Fruit fly (Drosophila melanogaster): ENCODE data around the gene Dhod.

The Dhod gene

DNA sequence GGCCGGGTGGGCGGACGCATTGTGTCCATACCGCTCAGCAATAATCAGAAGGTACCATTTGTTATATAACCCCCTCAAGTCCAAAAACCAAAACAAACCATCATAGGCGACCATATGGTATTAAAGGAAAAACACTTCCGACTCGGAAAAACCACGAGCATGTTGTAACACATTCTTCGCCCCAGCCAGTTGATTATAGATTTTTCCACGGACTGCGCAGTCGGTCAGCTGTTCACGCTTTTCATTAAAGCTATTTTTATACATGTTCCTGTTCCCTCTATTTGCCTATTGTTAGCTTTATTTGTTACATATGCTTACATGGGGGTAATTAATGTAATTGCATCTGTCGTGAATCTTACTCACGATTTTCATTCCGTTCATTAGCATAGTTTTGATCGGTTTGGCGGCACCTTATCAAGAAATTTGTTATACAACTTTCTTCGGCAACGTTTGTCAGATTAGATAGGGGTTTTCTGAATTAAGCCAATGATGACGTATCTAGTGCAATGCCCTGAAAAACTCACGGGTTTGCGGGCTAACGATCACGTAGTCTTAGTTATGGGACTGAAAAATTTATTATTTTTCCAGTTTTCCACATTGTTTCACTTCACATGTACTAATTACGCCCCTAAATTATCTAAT is 12.1 kb upstream of the Dhod start:
- TF ChIP-seq Lpt (GFP tag; optimal IDR thresholded peaks at IDR 0.05) (no peak), CG6163 (GFP tag; IDR thresholded peaks at IDR 0.05) (no peak), spab (GFP tag; optimal IDR thresholded peaks at IDR 0.05) (no peak), Sox14 (GFP tag; optimal IDR thresholded peaks at IDR 0.05) (no peak), CG1621 (tag; optimal IDR thresholded peaks at IDR 0.05) (no peak), Smox (GFP tag; optimal IDR thresholded peaks at IDR 0.05) (no peak), vri (GFP tag; optimal IDR thresholded peaks at IDR 0.05) (peak; percentile 84), Eip93F (GFP tag; optimal IDR thresholded peaks at IDR 0.05) (no peak)

DNA sequence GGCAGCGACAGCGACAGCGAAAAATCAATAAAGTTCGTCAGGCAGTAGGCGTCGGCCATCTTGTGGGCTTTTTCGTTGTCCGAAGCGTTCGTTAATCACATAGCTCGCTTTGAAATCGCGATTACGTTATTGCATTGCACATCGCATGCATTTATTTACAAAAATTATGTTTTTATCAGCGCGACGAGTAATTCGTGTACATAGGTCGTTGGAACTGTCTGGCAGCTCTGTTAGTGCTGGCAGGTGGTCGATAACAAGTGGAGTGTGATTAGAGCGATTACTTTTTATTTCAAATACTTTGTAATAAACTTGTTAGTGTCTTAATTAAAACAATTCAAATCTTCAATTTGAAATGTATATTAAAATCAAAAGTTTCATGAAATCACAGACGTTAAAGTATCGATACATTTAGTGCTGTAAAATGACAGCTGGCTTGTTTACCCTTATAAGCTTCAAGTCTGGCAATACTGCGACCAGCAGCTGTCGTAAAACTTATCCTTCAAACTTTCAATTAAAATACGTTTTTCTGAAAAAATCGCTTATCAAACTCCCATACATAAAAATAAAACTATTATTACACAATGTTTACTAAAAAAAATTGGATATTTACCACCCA is 11.1 kb upstream of the Dhod start, which contains the start of gene CG8032:
Gene CG8032 (plus strand): TSS at position 448 of the 616 bp plus-strand sequence.
- TF ChIP-seq salr (GFP tag; optimal IDR thresholded peaks at IDR 0.05) = peak in 1 of 2 experiments; percentile 14
- TF ChIP-seq vri (GFP tag; optimal IDR thresholded peaks at IDR 0.05) = peak; percentile 57
- TF ChIP-seq Sox15 (GFP tag; optimal IDR thresholded peaks at IDR 0.05) = no peak
- TF ChIP-seq Hr4 (GFP tag; optimal IDR thresholded peaks at IDR 0.05) = peak; percentile 54
- no peak for TF ChIP-seq CG11902 (GFP tag; optimal IDR thresholded peaks at IDR 0.05)
- peak; percentile 62 for TF ChIP-seq lz (GFP tag; optimal IDR thresholded peaks at IDR 0.05)
- TF ChIP-seq CG6163 (GFP tag; IDR thresholded peaks at IDR 0.05) = no peak
- peak; percentile 43 for TF ChIP-seq OdsH (GFP tag; optimal IDR thresholded peaks at IDR 0.05)
- no peak for TF ChIP-seq CG11294 (GFP tag; IDR thresholded peaks at IDR 0.05)
- no peak for TF ChIP-seq CG10669 (GFP tag; optimal IDR thresholded peaks at IDR 0.05)
- TF ChIP-seq CG32006 (GFP tag; optimal IDR thresholded peaks at IDR 0.05) = no peak
- no peak for TF ChIP-seq CG4318 (GFP tag; optimal IDR thresholded peaks at IDR 0.05)
- no peak for TF ChIP-seq fd85E (GFP tag; optimal IDR thresholded peaks at IDR 0.05)
- no peak for TF ChIP-seq spab (GFP tag; optimal IDR thresholded peaks at IDR 0.05)
- no peak for TF ChIP-seq net (GFP tag; optimal IDR thresholded peaks at IDR 0.05)
- TF ChIP-seq Hr38 (GFP tag; optimal IDR thresholded peaks at IDR 0.05) = no peak
- peak; percentile 36 for TF ChIP-seq Sox14 (GFP tag; optimal IDR thresholded peaks at IDR 0.05)
- TF ChIP-seq Smox (GFP tag; optimal IDR thresholded peaks at IDR 0.05) = peak; percentile 56
- TF ChIP-seq CG7368 (GFP tag; optimal IDR thresholded peaks at IDR 0.05) = no peak
- no peak for TF ChIP-seq CG1621 (tag; optimal IDR thresholded peaks at IDR 0.05)
- peak in 1 of 2 experiments; percentile 26 for TF ChIP-seq ss (GFP tag; optimal IDR thresholded peaks at IDR 0.05)
- TF ChIP-seq CG8632 (GFP tag; optimal IDR thresholded peaks at IDR 0.05) = no peak
- peak; percentile 59 for TF ChIP-seq esn (GFP tag; optimal IDR thresholded peaks at IDR 0.05)
- TF ChIP-seq CG34406 (GFP tag; optimal IDR thresholded peaks at IDR 0.05) = peak; percentile 2
- TF ChIP-seq Ets96B (tag; optimal IDR thresholded peaks at IDR 0.05) = no peak
- TF ChIP-seq Ets21C (GFP tag; optimal IDR thresholded peaks at IDR 0.05) = peak; percentile 30
- peak; percentile 29 for TF ChIP-seq dsx (GFP tag; optimal IDR thresholded peaks at IDR 0.05; ENCODE audit: poor library complexity, severe bottlenecking)
- no peak for TF ChIP-seq CG6808 (GFP tag; optimal IDR thresholded peaks at IDR 0.05)
- peak; percentile 50 for TF ChIP-seq CG3919 (GFP tag; optimal IDR thresholded peaks at IDR 0.05)
- peak; percentile 61 for TF ChIP-seq Sox102F (GFP tag; optimal IDR thresholded peaks at IDR 0.05)
- TF ChIP-seq Eip78C (GFP tag) = peak; percentile 62
- peak; percentile 93 for TF ChIP-seq svp (GFP tag)
- TF ChIP-seq pdm3 (GFP tag; optimal IDR thresholded peaks at IDR 0.05) = peak; percentile 61
- no peak for TF ChIP-seq fd59A (GFP tag; optimal IDR thresholded peaks at IDR 0.05)
- TF ChIP-seq CG6276 (GFP tag; optimal IDR thresholded peaks at IDR 0.05) = no peak
- peak; percentile 24 for TF ChIP-seq CG6792 (GFP tag; optimal IDR thresholded peaks at IDR 0.05)
- no peak for TF ChIP-seq Eip93F (GFP tag; optimal IDR thresholded peaks at IDR 0.05)
- TF ChIP-seq topi (GFP tag; optimal IDR thresholded peaks at IDR 0.05) = peak; percentile 39
- TF ChIP-seq achi (GFP tag; optimal IDR thresholded peaks at IDR 0.05) = peak; percentile 100
- TF ChIP-seq eg (GFP tag; IDR thresholded peaks at IDR 0.05) = no peak
- TF ChIP-seq cyc (GFP tag; optimal IDR thresholded peaks at IDR 0.05) = peak; percentile 36
- TF ChIP-seq CG9139 (GFP tag; optimal IDR thresholded peaks at IDR 0.05) = no peak
- no peak for TF ChIP-seq Lpt (GFP tag; optimal IDR thresholded peaks at IDR 0.05)
- TF ChIP-seq Blimp-1 (GFP tag; optimal IDR thresholded peaks at IDR 0.05) = no peak
- TF ChIP-seq CG3032 (tag; optimal IDR thresholded peaks at IDR 0.05) = no peak
- TF ChIP-seq CG8119 (GFP tag; IDR thresholded peaks at IDR 0.05) = no peak
- peak; percentile 63 for TF ChIP-seq Eip75B (GFP tag; optimal IDR thresholded peaks at IDR 0.05)

Measured in whole organism, prepupa.